Fruit fly (Drosophila melanogaster) whole organism, embryonic: ENCODE results near the gene VhaM9.7-c.

Experiments
- ATbp ChIP-seq: fragments of 200-800 bp; sonication (Bioruptor generic); optimal IDR thresholded peaks from 2 replicates; lab custom pipeline; 2017; ENCODE audit warnings: missing biosample characterization, mild to moderate bottlenecking, missing genetic modification characterization, missing genetic modification reagents
- Aef1 ChIP-seq: fragments of 200-800 bp; sonication (Bioruptor generic); IDR thresholded peaks from 3 replicates; pipeline ENCODE4 v1.3.6; 2022; ENCODE audit warnings: missing biosample characterization, missing genetic modification characterization
- Asciz ChIP-seq: fragments of 200-800 bp; sonication (Bioruptor generic); optimal IDR thresholded peaks from 2 replicates; lab custom pipeline; 2017; ENCODE audit warnings: missing biosample characterization, mild to moderate bottlenecking, missing genetic modification characterization, missing genetic modification reagents
- BEAF-32 ChIP-seq: fragments of 200-800 bp; sonication (Bioruptor generic); optimal IDR thresholded peaks from 3 replicates; lab custom pipeline; 2017; ENCODE audit warnings: missing biosample characterization, missing genetic modification characterization, mild to moderate bottlenecking, moderate library complexity, missing genetic modification reagents
- Bgb ChIP-seq: fragments of 200-800 bp; sonication (Bioruptor generic); IDR thresholded peaks from 2 replicates; pipeline ENCODE4 v1.3.6; 2022; ENCODE audit warnings: missing biosample characterization, missing genetic modification characterization; ENCODE audit not compliant: partially characterized antibody
- CG13624 ChIP-seq: fragments of 200-800 bp; sonication (Bioruptor generic); optimal IDR thresholded peaks from 2 replicates; lab custom pipeline; 2016; ENCODE audit warnings: missing biosample characterization, missing genetic modification characterization
- CG17568 ChIP-seq: fragments of 200-800 bp; sonication (Bioruptor generic); optimal IDR thresholded peaks from 2 replicates; lab custom pipeline; 2018; ENCODE audit warnings: missing biosample characterization, mild to moderate bottlenecking, missing genetic modification characterization, moderate library complexity
- CG17912 ChIP-seq: fragments of 200-800 bp; sonication (Bioruptor generic); optimal IDR thresholded peaks from 2 replicates; lab custom pipeline; 2018; ENCODE audit warnings: missing biosample characterization, mild to moderate bottlenecking, missing genetic modification characterization
- CG1792 ChIP-seq: fragments of 200-800 bp; sonication (Bioruptor generic); optimal IDR thresholded peaks from 2 replicates; lab custom pipeline; 2016; ENCODE audit warnings: missing biosample characterization, missing genetic modification characterization
- CG2116 ChIP-seq: fragments of 200-800 bp; sonication (Bioruptor generic); optimal IDR thresholded peaks from 3 replicates; lab custom pipeline; 2018; ENCODE audit warnings: missing biosample characterization, mild to moderate bottlenecking, missing genetic modification characterization
- CG2678 ChIP-seq: fragments of 200-800 bp; sonication (Bioruptor generic); optimal IDR thresholded peaks from 3 replicates; lab custom pipeline; 2019; ENCODE audit warnings: missing biosample characterization, mild to moderate bottlenecking, missing genetic modification characterization, moderate library complexity
- CG31365 ChIP-seq: fragments of 200-800 bp; sonication (Bioruptor generic); optimal IDR thresholded peaks from 2 replicates; lab custom pipeline; 2018; ENCODE audit warnings: missing biosample characterization, mild to moderate bottlenecking, missing genetic modification characterization
- CG31441 ChIP-seq: fragments of 200-800 bp; sonication (Bioruptor generic); IDR thresholded peaks from 2 replicates; pipeline ENCODE4 v1.3.6; 2022; ENCODE audit warnings: missing biosample characterization, missing genetic modification characterization
- CG6175 ChIP-seq: fragments of 200-800 bp; sonication (Bioruptor generic); IDR thresholded peaks from 3 replicates; pipeline ENCODE4 v1.3.6; 2022; ENCODE audit warnings: missing biosample characterization, missing genetic modification characterization
- CG8281 ChIP-seq: fragments of 200-800 bp; sonication (Bioruptor generic); optimal IDR thresholded peaks from 2 replicates; lab custom pipeline; 2018; ENCODE audit warnings: missing biosample characterization, mild to moderate bottlenecking, missing genetic modification characterization, moderate library complexity
- CG8290 ChIP-seq, 3 experiments: fragments of 200-800 bp; sonication (Bioruptor generic); optimal IDR thresholded peaks; 2 replicates each; lab custom pipeline; 2016 to 2019; ENCODE audit warnings: missing biosample characterization in 3 of 3, missing genetic modification characterization in 3 of 3, mild to moderate bottlenecking in 2 of 3, moderate library complexity in 1 of 3
- CG8944 ChIP-seq: fragments of 200-800 bp; sonication (Bioruptor generic); optimal IDR thresholded peaks from 3 replicates; lab custom pipeline; 2016; ENCODE audit warnings: missing biosample characterization, missing genetic modification characterization
- CG9797 ChIP-seq: fragments of 200-800 bp; sonication (Bioruptor generic); optimal IDR thresholded peaks from 3 replicates; lab custom pipeline; 2018; ENCODE audit warnings: missing biosample characterization, mild to moderate bottlenecking, missing genetic modification characterization
- Dek ChIP-seq: fragments of 200-800 bp; sonication (Bioruptor generic); optimal IDR thresholded peaks from 3 replicates; lab custom pipeline; 2019; ENCODE audit warnings: missing biosample characterization, mild to moderate bottlenecking, missing genetic modification characterization, moderate library complexity
- Ets65A ChIP-seq: fragments of 200-800 bp; sonication (Bioruptor generic); peaks from one replicate; lab custom pipeline; 2016; ENCODE audit warnings: missing biosample characterization, missing genetic modification characterization
- Ets97D ChIP-seq: fragments of 200-800 bp; sonication (Bioruptor generic); optimal IDR thresholded peaks from 3 replicates; lab custom pipeline; 2016; ENCODE audit warnings: missing biosample characterization, missing genetic modification characterization
- Hey ChIP-seq: fragments of 200-800 bp; sonication (Bioruptor generic); optimal IDR thresholded peaks from 3 replicates; lab custom pipeline; 2018; ENCODE audit warnings: missing biosample characterization, mild to moderate bottlenecking, missing genetic modification characterization
- Kr ChIP-seq: fragments of 200-800 bp; sonication (Bioruptor generic); optimal IDR thresholded peaks from 2 replicates; lab custom pipeline; 2017; ENCODE audit warnings: missing biosample characterization, mild to moderate bottlenecking, missing genetic modification characterization
- MESR4 ChIP-seq: fragments of 200-800 bp; sonication (Bioruptor generic); optimal IDR thresholded peaks from 2 replicates; lab custom pipeline; 2018; ENCODE audit warnings: missing biosample characterization, mild to moderate bottlenecking, missing genetic modification characterization, moderate library complexity
- NFAT ChIP-seq: fragments of 200-800 bp; sonication (Bioruptor generic); IDR thresholded peaks from 2 replicates; pipeline ENCODE4 v1.3.6; 2022; ENCODE audit warnings: missing biosample characterization, missing genetic modification characterization
- Six4 ChIP-seq: fragments of 200-800 bp; sonication (Bioruptor generic); optimal IDR thresholded peaks from 2 replicates; lab custom pipeline; 2016; ENCODE audit warnings: missing biosample characterization, missing genetic modification characterization
- amos ChIP-seq: fragments of 200-800 bp; sonication (Bioruptor generic); IDR thresholded peaks from 2 replicates; pipeline ENCODE4 v1.3.6; 2022; ENCODE audit warnings: missing biosample characterization, missing genetic modification characterization; ENCODE audit not compliant: partially characterized antibody
- dmrt11E ChIP-seq: fragments of 200-800 bp; sonication (Bioruptor generic); optimal IDR thresholded peaks from 3 replicates; lab custom pipeline; 2018; ENCODE audit warnings: missing biosample characterization, mild to moderate bottlenecking, missing genetic modification characterization, moderate library complexity
- fd64A ChIP-seq: fragments of 200-800 bp; sonication (Bioruptor generic); optimal IDR thresholded peaks from 3 replicates; lab custom pipeline; 2018; ENCODE audit warnings: missing biosample characterization, mild to moderate bottlenecking, missing genetic modification characterization
- ftz-f1 ChIP-seq: fragments of 200-800 bp; sonication (Bioruptor generic); optimal IDR thresholded peaks from 2 replicates; lab custom pipeline; 2016; ENCODE audit warnings: missing biosample characterization, missing genetic modification characterization
- fu2 ChIP-seq: fragments of 200-800 bp; sonication (Bioruptor generic); optimal IDR thresholded peaks from 2 replicates; lab custom pipeline; 2016; ENCODE audit warnings: missing biosample characterization, missing genetic modification characterization
- gro ChIP-seq: fragments of 200-800 bp; sonication (Bioruptor generic); optimal IDR thresholded peaks from 2 replicates; lab custom pipeline; 2016; ENCODE audit warnings: missing biosample characterization, missing genetic modification characterization
- hbn ChIP-seq: fragments of 200-800 bp; sonication (Bioruptor generic); IDR thresholded peaks from 2 replicates; pipeline ENCODE4 v1.3.6; 2022; ENCODE audit warnings: missing biosample characterization, missing genetic modification characterization; ENCODE audit not compliant: partially characterized antibody
- her ChIP-seq: fragments of 200-800 bp; sonication (Bioruptor generic); optimal IDR thresholded peaks from 2 replicates; lab custom pipeline; 2016; ENCODE audit warnings: missing biosample characterization, missing genetic modification characterization
- hkb ChIP-seq, 2 experiments: fragments of 200-800 bp in 1 of 2; fragments of >200 bp in 1 of 2; sonication (Bioruptor generic) in 1 of 2; IDR thresholded peaks in 1 of 2; optimal IDR thresholded peaks in 1 of 2; 2 replicates each; pipeline versions ENCODE4 v1.3.6 to Lab custom; 2017 to 2022; ENCODE audit warnings: missing biosample characterization in 1 of 2, missing genetic modification characterization in 1 of 2
- kah ChIP-seq: fragments of 200-800 bp; sonication (Bioruptor generic); optimal IDR thresholded peaks from 2 replicates; lab custom pipeline; 2018; ENCODE audit warnings: missing biosample characterization, mild to moderate bottlenecking, missing genetic modification characterization
- klu ChIP-seq: fragments of 200-800 bp; sonication (Bioruptor generic); IDR thresholded peaks from 2 replicates; pipeline ENCODE4 v1.3.6; 2022; ENCODE audit warnings: missing biosample characterization, missing genetic modification characterization
- lab ChIP-seq: fragments of 200-800 bp; sonication (Bioruptor generic); optimal IDR thresholded peaks from 3 replicates; lab custom pipeline; 2017; ENCODE audit warnings: missing biosample characterization, missing genetic modification characterization, mild to moderate bottlenecking, moderate library complexity, missing genetic modification reagents
- lola ChIP-seq, 3 experiments: fragments of >200 bp in 2 of 3; fragments of 200-800 bp in 1 of 3; sonication (Bioruptor generic) in 1 of 3; optimal IDR thresholded peaks; 2 replicates each; lab custom pipeline; 2017 to 2019; ENCODE audit warnings: missing biosample characterization in 3 of 3, missing genetic modification characterization in 3 of 3, mild to moderate bottlenecking in 1 of 3, moderate library complexity in 1 of 3
- mam ChIP-seq: fragments of 200-800 bp; sonication (Bioruptor generic); optimal IDR thresholded peaks from 3 replicates; lab custom pipeline; 2016; ENCODE audit warnings: missing biosample characterization, missing genetic modification characterization
- nmo ChIP-seq: fragments of 200-800 bp; sonication (Bioruptor generic); optimal IDR thresholded peaks from 2 replicates; lab custom pipeline; 2018; ENCODE audit warnings: missing biosample characterization, mild to moderate bottlenecking, missing genetic modification characterization, moderate library complexity
- odd ChIP-seq: fragments of 200-800 bp; sonication (Bioruptor generic); optimal IDR thresholded peaks from 2 replicates; lab custom pipeline; 2017; ENCODE audit warnings: missing biosample characterization, mild to moderate bottlenecking, missing genetic modification characterization
- p53 ChIP-seq: fragments of 200-800 bp; sonication (Bioruptor generic); optimal IDR thresholded peaks from 2 replicates; lab custom pipeline; 2016; ENCODE audit warnings: missing biosample characterization, missing genetic modification characterization
- pan ChIP-seq, 4 experiments: fragments of >200 bp in 3 of 4; fragments of 200-800 bp in 1 of 4; sonication (Bioruptor generic) in 1 of 4; optimal IDR thresholded peaks in 3 of 4; IDR thresholded peaks in 1 of 4; 2 replicates each; pipeline versions ENCODE4 v1.3.6 to Lab custom; 2017 to 2022; ENCODE audit warnings: missing biosample characterization in 2 of 4, missing genetic modification characterization in 2 of 4, mixed read lengths in 1 of 4
- pfk ChIP-seq: fragments of 200-800 bp; sonication (Bioruptor generic); optimal IDR thresholded peaks from 2 replicates; lab custom pipeline; 2018; ENCODE audit warnings: missing biosample characterization, mild to moderate bottlenecking, missing genetic modification characterization, moderate library complexity
- psq ChIP-seq: fragments of 200-800 bp; sonication (Bioruptor generic); optimal IDR thresholded peaks from 2 replicates; lab custom pipeline; 2017; ENCODE audit warnings: missing biosample characterization, missing genetic modification characterization
- ttk ChIP-seq: fragments of 200-800 bp; sonication (Bioruptor generic); IDR thresholded peaks from 2 replicates; pipeline ENCODE4 v2.1.2; 2022; ENCODE audit warnings: missing biosample characterization, missing genetic modification characterization
- z ChIP-seq: fragments of 200-800 bp; sonication (Bioruptor generic); IDR thresholded peaks from 3 replicates; pipeline ENCODE4 v1.3.6; 2022; ENCODE audit warnings: missing biosample characterization, missing genetic modification characterization
- zf30C ChIP-seq: fragments of 200-800 bp; sonication (Bioruptor generic); optimal IDR thresholded peaks from 3 replicates; lab custom pipeline; 2018; ENCODE audit warnings: missing biosample characterization, mild to moderate bottlenecking, missing genetic modification characterization

Gene VhaM9.7-c

DNA sequence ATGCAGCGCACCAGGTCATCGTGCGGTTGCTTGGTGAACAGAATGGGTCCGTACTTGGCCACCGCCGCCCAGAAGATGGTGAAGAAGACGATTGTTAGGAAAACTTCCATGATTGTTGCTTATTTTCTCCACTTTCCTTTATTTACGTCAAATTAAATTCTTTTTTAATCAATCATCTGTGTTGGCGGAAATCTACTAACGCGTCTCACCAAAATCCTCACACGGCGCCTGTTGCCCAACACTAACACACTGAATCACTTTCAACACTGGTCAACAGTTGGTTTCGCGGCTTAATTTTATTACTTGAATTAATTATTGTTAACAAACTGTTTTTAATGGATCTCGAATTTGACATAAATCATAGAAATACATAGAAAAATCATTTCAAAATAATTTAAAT is at the start of gene VhaM9.7-c (continued):
- TF ChIP-seq CG8944 (GFP tag; lab: Kevin White, UChicago): no peak
- TF ChIP-seq amos (GFP tag; lab: Robert Waterston, UW): no peak
- no peak for TF ChIP-seq ATbp (GFP tag; lab: Kevin White, UChicago)
- TF ChIP-seq Kr (GFP tag; lab: Kevin White, UChicago): no peak
- peak; percentile 11 for TF ChIP-seq CG17912 (GFP tag; lab: Kevin White, UChicago)
- no peak for TF ChIP-seq CG1792 (GFP tag; lab: Kevin White, UChicago)
- peak; percentile 52 for TF ChIP-seq CG9797
- no peak for TF ChIP-seq CG17568
- TF ChIP-seq p53: no peak
- no peak for TF ChIP-seq klu (GFP tag; lab: Robert Waterston, UW)
- TF ChIP-seq ttk (GFP tag; lab: Robert Waterston, UW): no peak
- TF ChIP-seq lola (GFP tag; optimal IDR thresholded peaks at IDR 0.05; lab: Kevin White, UChicago): no peak
- peak; percentile 3 for TF ChIP-seq kah (GFP tag; lab: Kevin White, UChicago)
- peak; percentile 63 for TF ChIP-seq lab
- TF ChIP-seq CG8290 (GFP tag; optimal IDR thresholded peaks at IDR 0.05; lab: Kevin White, UChicago): no peak
- no peak for TF ChIP-seq CG8290 (tag; optimal IDR thresholded peaks at IDR 0.05; lab: Kevin White, UChicago)
- TF ChIP-seq pfk: no peak
- TF ChIP-seq CG13624 (GFP tag; lab: Kevin White, UChicago): peak; percentile 47
- no peak for TF ChIP-seq Six4 (GFP tag; lab: Kevin White, UChicago)
- TF ChIP-seq CG31441 (GFP tag; lab: Robert Waterston, UW): no peak
- TF ChIP-seq Ets97D (GFP tag; lab: Kevin White, UChicago): peak; percentile 65
- TF ChIP-seq zf30C (GFP tag; lab: Kevin White, UChicago): no peak
- TF ChIP-seq pan (optimal IDR thresholded peaks at IDR 0.05; lab: Kevin White, UChicago): no peak
- no peak for TF ChIP-seq pan (GFP tag; optimal IDR thresholded peaks at IDR 0.05 in 1 of 2, IDR thresholded peaks at IDR 0.05 in 1 of 2)
- TF ChIP-seq CG2116: no peak
- peak; percentile 25 for TF ChIP-seq her (GFP tag; lab: Kevin White, UChicago)
- no peak for TF ChIP-seq odd (GFP tag; lab: Kevin White, UChicago)
- no peak for TF ChIP-seq Asciz (GFP tag; lab: Kevin White, UChicago)
- peak; percentile 20 for TF ChIP-seq BEAF-32 (GFP tag; lab: Kevin White, UChicago)
- no peak for TF ChIP-seq fd64A
- TF ChIP-seq Hey: no peak
- no peak for TF ChIP-seq CG31365 (tag; lab: Kevin White, UChicago)
- 0 out of 2 replicates have a peak, but pooled peaks have one; percentile 21 for TF ChIP-seq Bgb (GFP tag; lab: Robert Waterston, UW)
- TF ChIP-seq Ets65A (GFP tag; lab: Kevin White, UChicago): peak; percentile 94
- TF ChIP-seq Aef1 (GFP tag; lab: Robert Waterston, UW): no peak
- no peak for TF ChIP-seq dmrt11E
- peak; percentile 61 for TF ChIP-seq MESR4
- TF ChIP-seq fu2 (GFP tag; lab: Kevin White, UChicago): peak; percentile 53
- no peak for TF ChIP-seq ftz-f1
- peak; percentile 21; the same call in 1 of the 2 replicates for TF ChIP-seq NFAT
- no peak for TF ChIP-seq hkb (optimal IDR thresholded peaks at IDR 0.05; lab: Kevin White, UChicago)
- TF ChIP-seq hkb (GFP tag; IDR thresholded peaks at IDR 0.05; lab: Robert Waterston, UW): no peak
- TF ChIP-seq z: no peak
- no peak for TF ChIP-seq CG8281 (tag; lab: Kevin White, UChicago)
- TF ChIP-seq nmo (GFP tag; lab: Kevin White, UChicago): peak; percentile 14
- TF ChIP-seq gro: peak; percentile 59
- TF ChIP-seq hbn: peak; percentile 45; the same call in 1 of the 2 replicates
- TF ChIP-seq Dek (tag; lab: Kevin White, UChicago): peak; percentile 0
- peak; percentile 43 for TF ChIP-seq mam (GFP tag; lab: Kevin White, UChicago)
- no peak for TF ChIP-seq psq (GFP tag; lab: Kevin White, UChicago)
- no peak for TF ChIP-seq CG6175
- TF ChIP-seq CG2678 (tag; lab: Kevin White, UChicago): no peak
